Fruit fly (Drosophila melanogaster) whole organism, embryonic: ENCODE results near the gene CG8460.
A peak's percentile ranks its signal among the peaks of the same experiment; 100 is the strongest.

ENCODE experiments used
- CG11560 ChIP-seq: fragments of 200-800 bp; sonication (Bioruptor generic); IDR thresholded peaks from 3 replicates; pipeline ENCODE4 v1.3.6; 2022; ENCODE audit warnings: missing biosample characterization, missing genetic modification characterization
- CG11695 ChIP-seq: fragments of 200-800 bp; sonication (Bioruptor generic); IDR thresholded peaks from 3 replicates; pipeline ENCODE4 v1.3.6; 2022; ENCODE audit warnings: missing biosample characterization, missing genetic modification characterization
- CG12299 ChIP-seq: fragments of 200-800 bp; sonication (Bioruptor generic); optimal IDR thresholded peaks from 2 replicates; lab custom pipeline; 2018; ENCODE audit warnings: missing biosample characterization, mild to moderate bottlenecking, missing genetic modification characterization
- CG13424 ChIP-seq: fragments of 200-800 bp; sonication (Bioruptor generic); optimal IDR thresholded peaks from 2 replicates; lab custom pipeline; 2019; ENCODE audit warnings: missing biosample characterization, mild to moderate bottlenecking, missing genetic modification characterization, moderate library complexity
- CG13775 ChIP-seq: fragments of 200-800 bp; sonication (Bioruptor generic); optimal IDR thresholded peaks from 3 replicates; lab custom pipeline; 2017; ENCODE audit warnings: missing biosample characterization, mild to moderate bottlenecking, missing genetic modification characterization
- CG14860 ChIP-seq: fragments of 200-800 bp; sonication (Bioruptor generic); IDR thresholded peaks from 3 replicates; pipeline ENCODE4 v1.3.6; 2022; ENCODE audit warnings: missing biosample characterization, missing genetic modification characterization; ENCODE audit not compliant: partially characterized antibody
- CG16815 ChIP-seq: fragments of 200-800 bp; sonication (Bioruptor generic); optimal IDR thresholded peaks from 3 replicates; lab custom pipeline; 2017; ENCODE audit warnings: missing biosample characterization, mild to moderate bottlenecking, missing genetic modification characterization
- CG17328 ChIP-seq: fragments of 200-800 bp; sonication (Bioruptor generic); IDR thresholded peaks from 2 replicates; pipeline ENCODE4 v1.3.6; 2022; ENCODE audit warnings: missing biosample characterization, missing genetic modification characterization
- CG2889 ChIP-seq: fragments of 200-800 bp; sonication (Bioruptor generic); IDR thresholded peaks from 3 replicates; pipeline ENCODE4 v1.3.6; 2022; ENCODE audit warnings: missing biosample characterization, missing genetic modification characterization
- CG32767 ChIP-seq: fragments of 200-800 bp; sonication (Bioruptor generic); IDR thresholded peaks from 2 replicates; pipeline ENCODE4 v1.3.6; 2022; ENCODE audit warnings: missing biosample characterization, missing genetic modification characterization
- CG4360 ChIP-seq: fragments of 200-800 bp; sonication (Bioruptor generic); IDR thresholded peaks from 2 replicates; pipeline ENCODE4 v1.3.6; 2022; ENCODE audit warnings: missing biosample characterization, missing genetic modification characterization
- CG4854 ChIP-seq: fragments of 200-800 bp; sonication (Bioruptor generic); optimal IDR thresholded peaks from 2 replicates; lab custom pipeline; 2016; ENCODE audit warnings: missing biosample characterization, missing genetic modification characterization, inconsistent platforms
- CG6175 ChIP-seq: fragments of 200-800 bp; sonication (Bioruptor generic); IDR thresholded peaks from 3 replicates; pipeline ENCODE4 v1.3.6; 2022; ENCODE audit warnings: missing biosample characterization, missing genetic modification characterization
- CG6654 ChIP-seq: fragments of 200-800 bp; sonication (Bioruptor generic); optimal IDR thresholded peaks from 2 replicates; lab custom pipeline; 2017; ENCODE audit warnings: missing biosample characterization, mild to moderate bottlenecking, missing genetic modification characterization
- CG6854 ChIP-seq: fragments of 200-800 bp; sonication (Bioruptor generic); optimal IDR thresholded peaks from 3 replicates; lab custom pipeline; 2017; ENCODE audit warnings: missing biosample characterization, mild to moderate bottlenecking, missing genetic modification characterization
- CG7357 ChIP-seq: fragments of 200-800 bp; sonication (Bioruptor generic); IDR thresholded peaks from 3 replicates; pipeline ENCODE4 v1.3.6; 2022; ENCODE audit warnings: missing biosample characterization, missing genetic modification characterization
- CG8765 ChIP-seq: fragments of 200-800 bp; sonication (Bioruptor generic); IDR thresholded peaks from 2 replicates; pipeline ENCODE4 v1.3.6; 2022; ENCODE audit warnings: missing biosample characterization, missing genetic modification characterization
- CG9215 ChIP-seq: fragments of 200-800 bp; sonication (Bioruptor generic); IDR thresholded peaks from 2 replicates; pipeline ENCODE4 v1.3.6; 2022; ENCODE audit warnings: missing biosample characterization, missing genetic modification characterization
- CG9797 ChIP-seq: fragments of 200-800 bp; sonication (Bioruptor generic); optimal IDR thresholded peaks from 3 replicates; lab custom pipeline; 2018; ENCODE audit warnings: missing biosample characterization, mild to moderate bottlenecking, missing genetic modification characterization
- Chrac-16 ChIP-seq: fragments of 200-800 bp; sonication (Bioruptor generic); optimal IDR thresholded peaks from 3 replicates; lab custom pipeline; 2016; ENCODE audit warnings: missing biosample characterization, missing genetic modification characterization
- Drgx ChIP-seq: fragments of 200-800 bp; sonication (Bioruptor generic); IDR thresholded peaks from 2 replicates; pipeline ENCODE4 v1.3.6; 2022; ENCODE audit warnings: missing biosample characterization, missing genetic modification characterization
- Eip74EF ChIP-seq, 2 experiments: fragments of 200-800 bp in 1 of 2; fragments of >200 bp in 1 of 2; sonication (Bioruptor generic) in 1 of 2; optimal IDR thresholded peaks; 2 replicates each; lab custom pipeline; 2017 to 2019; ENCODE audit warnings: missing biosample characterization in 2 of 2, missing genetic modification characterization in 2 of 2, mild to moderate bottlenecking in 1 of 2, moderate library complexity in 1 of 2
- Ets97D ChIP-seq: fragments of 200-800 bp; sonication (Bioruptor generic); optimal IDR thresholded peaks from 3 replicates; lab custom pipeline; 2016; ENCODE audit warnings: missing biosample characterization, missing genetic modification characterization
- Fer1 ChIP-seq: fragments of 200-800 bp; sonication (Bioruptor generic); optimal IDR thresholded peaks from 2 replicates; lab custom pipeline; 2017; ENCODE audit warnings: missing biosample characterization, mild to moderate bottlenecking, missing genetic modification characterization
- Fer2 ChIP-seq: fragments of 200-800 bp; sonication (Bioruptor generic); optimal IDR thresholded peaks from 2 replicates; lab custom pipeline; 2018; ENCODE audit warnings: missing biosample characterization, mild to moderate bottlenecking, missing genetic modification characterization, moderate library complexity
- Gsc ChIP-seq: fragments of 200-800 bp; sonication (Bioruptor generic); IDR thresholded peaks from 2 replicates; pipeline ENCODE4 v1.3.6; 2022; ENCODE audit warnings: missing biosample characterization, missing genetic modification characterization
- HLH3B ChIP-seq: fragments of 200-800 bp; sonication (Bioruptor generic); IDR thresholded peaks from 2 replicates; pipeline ENCODE4 v1.3.6; 2022; ENCODE audit warnings: missing biosample characterization, missing genetic modification characterization
- Hr3 ChIP-seq: fragments of 200-800 bp; sonication (Bioruptor generic); optimal IDR thresholded peaks from 3 replicates; lab custom pipeline; 2016; ENCODE audit warnings: missing biosample characterization, missing genetic modification characterization
- Mes4 ChIP-seq: fragments of 200-800 bp; sonication (Bioruptor generic); optimal IDR thresholded peaks from 2 replicates; lab custom pipeline; 2016; ENCODE audit warnings: missing biosample characterization, missing genetic modification characterization
- Oaz ChIP-seq: fragments of 200-800 bp; sonication (Bioruptor generic); IDR thresholded peaks from 2 replicates; pipeline ENCODE4 v1.3.6; 2022; ENCODE audit warnings: missing biosample characterization, missing genetic modification characterization
- Poxn ChIP-seq: fragments of 200-800 bp; sonication (Bioruptor generic); IDR thresholded peaks from 2 replicates; pipeline ENCODE4 v1.3.6; 2022; ENCODE audit warnings: missing biosample characterization, missing genetic modification characterization
- Sox100B ChIP-seq: fragments of 200-800 bp; sonication (Bioruptor generic); optimal IDR thresholded peaks from 3 replicates; lab custom pipeline; 2018; ENCODE audit warnings: missing biosample characterization, mild to moderate bottlenecking, missing genetic modification characterization
- Xbp1 ChIP-seq: fragments of 200-800 bp; sonication (Bioruptor generic); optimal IDR thresholded peaks from 3 replicates; lab custom pipeline; 2016; ENCODE audit warnings: missing biosample characterization, mild to moderate bottlenecking, missing genetic modification characterization
- YL-1 ChIP-seq: fragments of 200-800 bp; sonication (Bioruptor generic); optimal IDR thresholded peaks from 3 replicates; lab custom pipeline; 2017; ENCODE audit warnings: missing biosample characterization, mild to moderate bottlenecking, missing genetic modification characterization
- ac ChIP-seq: fragments of 200-800 bp; sonication (Bioruptor generic); optimal IDR thresholded peaks from 3 replicates; lab custom pipeline; 2017; ENCODE audit warnings: missing biosample characterization, mild to moderate bottlenecking, missing genetic modification characterization
- bbx ChIP-seq: fragments of 200-800 bp; sonication (Bioruptor generic); IDR thresholded peaks from 2 replicates; pipeline ENCODE4 v1.3.6; 2022; ENCODE audit warnings: missing biosample characterization, missing genetic modification characterization; ENCODE audit not compliant: partially characterized antibody
- dm ChIP-seq: fragments of 200-800 bp; sonication (Bioruptor generic); optimal IDR thresholded peaks from 3 replicates; lab custom pipeline; 2016; ENCODE audit warnings: missing biosample characterization, missing genetic modification characterization
- dpn ChIP-seq, 2 experiments: fragments of 200-800 bp; sonication (Bioruptor generic); optimal IDR thresholded peaks; 3 replicates each; lab custom pipeline; 2016; ENCODE audit warnings: missing biosample characterization in 2 of 2, missing genetic modification characterization in 2 of 2
- fd102C ChIP-seq: fragments of 200-800 bp; sonication (Bioruptor generic); optimal IDR thresholded peaks from 2 replicates; lab custom pipeline; 2018; ENCODE audit warnings: missing biosample characterization, mild to moderate bottlenecking, missing genetic modification characterization, moderate library complexity
- kay ChIP-seq: fragments of 200-800 bp; sonication (Bioruptor generic); optimal IDR thresholded peaks from 2 replicates; lab custom pipeline; 2016; ENCODE audit warnings: missing biosample characterization, missing genetic modification characterization
- mld ChIP-seq: fragments of 200-800 bp; sonication (Bioruptor generic); IDR thresholded peaks from 3 replicates; pipeline ENCODE4 v1.3.6; 2022; ENCODE audit warnings: missing biosample characterization, missing genetic modification characterization; ENCODE audit not compliant: partially characterized antibody
- odd ChIP-seq: fragments of 200-800 bp; sonication (Bioruptor generic); optimal IDR thresholded peaks from 2 replicates; lab custom pipeline; 2017; ENCODE audit warnings: missing biosample characterization, mild to moderate bottlenecking, missing genetic modification characterization
- pnt ChIP-seq: fragments of 200-800 bp; sonication (Bioruptor generic); optimal IDR thresholded peaks from 3 replicates; lab custom pipeline; 2016; ENCODE audit warnings: missing biosample characterization, missing genetic modification characterization
- psq ChIP-seq: fragments of 200-800 bp; sonication (Bioruptor generic); optimal IDR thresholded peaks from 2 replicates; lab custom pipeline; 2017; ENCODE audit warnings: missing biosample characterization, missing genetic modification characterization
- ro ChIP-seq: fragments of 200-800 bp; sonication (Bioruptor generic); IDR thresholded peaks from 2 replicates; pipeline ENCODE4 v1.3.6; 2022; ENCODE audit warnings: missing biosample characterization, missing genetic modification characterization
- run ChIP-seq: fragments of 200-800 bp; sonication (Bioruptor generic); optimal IDR thresholded peaks from 3 replicates; lab custom pipeline; 2018; ENCODE audit warnings: missing biosample characterization, mild to moderate bottlenecking, missing genetic modification characterization
- sc ChIP-seq, 3 experiments: fragments of >200 bp in 2 of 3; fragments of 200-800 bp in 1 of 3; sonication (Bioruptor generic) in 1 of 3; optimal IDR thresholded peaks; 2 replicates in 2 of 3; 3 replicates in 1 of 3; lab custom pipeline; 2017; ENCODE audit warnings: mild to moderate bottlenecking in 1 of 3, missing biosample characterization in 1 of 3, missing genetic modification characterization in 1 of 3, missing genetic modification reagents in 1 of 3
- sisA ChIP-seq: fragments of 200-800 bp; sonication (Bioruptor generic); IDR thresholded peaks from 2 replicates; pipeline ENCODE4 v1.3.6; 2022; ENCODE audit warnings: missing biosample characterization, missing genetic modification characterization
- sug ChIP-seq: fragments of 200-800 bp; optimal IDR thresholded peaks from 2 replicates; lab custom pipeline; 2019; ENCODE audit warnings: missing biosample characterization, mild to moderate bottlenecking, missing genetic modification characterization, moderate library complexity
- vnd ChIP-seq: fragments of 200-800 bp; sonication (Bioruptor generic); IDR thresholded peaks from 3 replicates; pipeline ENCODE4 v1.3.6; 2022; ENCODE audit warnings: missing biosample characterization, missing genetic modification characterization; ENCODE audit not compliant: partially characterized antibody

The CG8460 gene

dm6 chr2L:8156682-8157081, 40.3 kb upstream of the CG8460 start (continued):
- TF ChIP-seq pnt (GFP tag; lab: Kevin White, UChicago) (peak; percentile 65), Chrac-16 (GFP tag; lab: Kevin White, UChicago) (peak; percentile 49), odd (GFP tag; lab: Kevin White, UChicago) (peak; percentile 30), CG12299 (tag; lab: Kevin White, UChicago) (peak; percentile 60), Hr3 (GFP tag; lab: Kevin White, UChicago) (peak; percentile 64), CG4360 (GFP tag; lab: Robert Waterston, UW) (peak; percentile 30; the same call in 1 of the 2 replicates), Eip74EF (GFP tag; optimal IDR thresholded peaks at IDR 0.05; lab: Kevin White, UChicago) (peak in 1 of 2 experiments; percentile 28), HLH3B (GFP tag; lab: Robert Waterston, UW) (0 out of 2 replicates have a peak, but pooled peaks have one; percentile 9), CG9797 (GFP tag; lab: Kevin White, UChicago) (peak; percentile 23), Xbp1 (GFP tag; lab: Kevin White, UChicago) (peak; percentile 79), CG11695 (GFP tag; lab: Robert Waterston, UW) (peak; percentile 71; the same call in 2 of the 3 replicates), CG6654 (GFP tag; lab: Kevin White, UChicago) (peak; percentile 26), sug (tag; lab: Kevin White, UChicago) (peak; percentile 67), Gsc (GFP tag; lab: Robert Waterston, UW) (no peak), sisA (GFP tag; lab: Robert Waterston, UW) (peak; percentile 65), CG7357 (no peak), mld (GFP tag; lab: Robert Waterston, UW) (no peak), ac (no peak), Fer1 (GFP tag; lab: Kevin White, UChicago) (peak; percentile 68), Drgx (GFP tag; lab: Robert Waterston, UW) (peak; percentile 70), CG9215 (GFP tag; lab: Robert Waterston, UW) (peak; percentile 61), Sox100B (GFP tag; lab: Kevin White, UChicago) (peak; percentile 32), CG13775 (GFP tag; lab: Kevin White, UChicago) (peak; percentile 73), CG6175 (no peak), YL-1 (GFP tag; lab: Kevin White, UChicago) (peak; percentile 81), ro (GFP tag; lab: Robert Waterston, UW) (no peak), Oaz (GFP tag; lab: Robert Waterston, UW) (no peak), CG6854 (peak; percentile 53), bbx (GFP tag; lab: Robert Waterston, UW) (no peak), Fer2 (tag; lab: Kevin White, UChicago) (peak; percentile 53), run (tag; lab: Kevin White, UChicago) (peak; percentile 39), kay (GFP tag; lab: Kevin White, UChicago) (peak; percentile 39), CG11560 (tag; lab: Robert Waterston, UW) (0 out of 3 replicates have a peak, but pooled peaks have one; percentile 14), CG16815 (GFP tag; lab: Kevin White, UChicago) (peak; percentile 37), CG32767 (GFP tag; lab: Robert Waterston, UW) (peak; percentile 44; the same call in 1 of the 2 replicates), dpn (GFP tag; optimal IDR thresholded peaks at IDR 0.05; lab: Kevin White, UChicago) (peak; percentile 71 to 76), Ets97D (GFP tag; lab: Kevin White, UChicago) (peak; percentile 76), CG17328 (GFP tag; lab: Robert Waterston, UW) (peak; percentile 69), CG8765 (peak; percentile 49; the same call in 1 of the 2 replicates), psq (no peak), dm (GFP tag; lab: Kevin White, UChicago) (peak; percentile 26), sc (optimal IDR thresholded peaks at IDR 0.05; lab: Kevin White, UChicago) (no peak), sc (GFP tag; optimal IDR thresholded peaks at IDR 0.05; lab: Kevin White, UChicago) (peak; percentile 12), CG2889 (GFP tag; lab: Robert Waterston, UW) (no peak), CG4854 (GFP tag; lab: Kevin White, UChicago) (peak; percentile 71), CG14860 (peak; percentile 13; the same call in 1 of the 3 replicates), CG13424 (tag; lab: Kevin White, UChicago) (peak; percentile 79), Poxn (GFP tag; lab: Robert Waterston, UW) (no peak), Mes4 (GFP tag; lab: Kevin White, UChicago) (peak; percentile 34), fd102C (GFP tag; lab: Kevin White, UChicago) (peak; percentile 3), vnd (GFP tag; lab: Robert Waterston, UW) (no peak)
